Worm (Caenorhabditis elegans) whole organism, L1 larva: ENCODE measurements around the gene F49F1.7.

ENCODE experiments used
- ceh-88 ChIP-seq: fragments of 200-800 bp; sonication (Bioruptor generic); IDR thresholded peaks from 2 replicates; pipeline ENCODE4 v1.3.6; 2022; ENCODE audit warnings: missing genetic modification characterization, missing compliant biosample characterization
- hlh-4 ChIP-seq: sonication (generic microtip); optimal IDR thresholded peaks from 2 replicates; lab custom pipeline; 2016; ENCODE audit warnings: mild to moderate bottlenecking, missing genetic modification characterization, missing compliant biosample characterization
- mep-1 ChIP-seq: fragments of 150-350 bp; optimal IDR thresholded peaks from 2 replicates; lab custom pipeline; 2014; ENCODE audit warnings: missing biosample characterization, missing genetic modification characterization
- unc-130 ChIP-seq: fragments of 150-350 bp; optimal IDR thresholded peaks from 2 replicates; lab custom pipeline; 2017; ENCODE audit warnings: missing biosample characterization, missing genetic modification characterization, inconsistent platforms

F49F1.7 gene

DNA sequence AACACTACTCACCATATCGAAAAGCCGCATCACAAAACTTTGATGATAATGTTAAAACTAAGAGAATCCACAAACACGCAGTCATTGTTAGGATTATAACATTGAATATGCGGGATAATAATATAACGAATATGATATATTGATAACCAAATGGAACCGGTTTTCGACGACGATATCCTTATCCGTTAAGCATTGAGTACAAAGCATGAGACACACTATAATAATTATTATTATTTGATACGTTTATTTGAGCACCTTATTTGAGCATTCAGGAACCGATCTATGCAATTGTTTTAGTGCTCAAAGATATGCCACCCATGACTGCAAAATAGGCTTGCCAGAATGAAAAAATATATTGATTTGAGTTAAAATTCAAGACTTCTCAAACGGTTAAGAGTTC, 50.9 kb downstream of the F49F1.7 start, which contains the start of gene W03D2.9:
Gene W03D2.9, minus strand, starts transcription at position 101 of the 400 bp plus-strand sequence.
- TF ChIP-seq hlh-4 (tag; lab: Kevin White, UChicago) (no peak), ceh-88 (GFP tag; lab: Robert Waterston, UW) (no peak), mep-1 (tag; lab: Kevin White, UChicago) (no peak), unc-130 (tag; lab: Kevin White, UChicago) (no peak)
- TF ChIP-seq, all 84 proteins: peak for 0
